Worm (Caenorhabditis elegans) whole organism, mixed stage, embryonic: ENCODE data around the gene nlp-17.

Experiments
- M03D4.4 ChIP-seq: sonication (generic microtip); optimal IDR thresholded peaks from 2 replicates; lab custom pipeline; 2017; ENCODE audit warnings: mild to moderate bottlenecking, missing genetic modification characterization, missing compliant biosample characterization
- bed-3 ChIP-seq: fragments of 200-800 bp; sonication (Bioruptor generic); optimal IDR thresholded peaks from 3 replicates; lab custom pipeline; 2018; ENCODE audit warnings: mild to moderate bottlenecking, missing genetic modification characterization, moderate library complexity, missing compliant biosample characterization
- blmp-1 ChIP-seq: fragments of 150-350 bp; optimal IDR thresholded peaks from 2 replicates; lab custom pipeline; 2014; ENCODE audit warnings: missing biosample characterization, missing genetic modification characterization
- ceh-43 ChIP-seq: fragments of 200-800 bp; sonication (Bioruptor generic); optimal IDR thresholded peaks from 2 replicates; lab custom pipeline; 2018; ENCODE audit warnings: mild to moderate bottlenecking, missing genetic modification characterization, moderate library complexity, missing compliant biosample characterization
- ceh-83 ChIP-seq: fragments of 200-800 bp; sonication (Bioruptor generic); optimal IDR thresholded peaks from 2 replicates; lab custom pipeline; 2018; ENCODE audit warnings: mild to moderate bottlenecking, missing genetic modification characterization, missing compliant biosample characterization
- ces-1 ChIP-seq: fragments of 150-350 bp; optimal IDR thresholded peaks from 2 replicates; lab custom pipeline; 2014; ENCODE audit warnings: missing biosample characterization, missing genetic modification reagents, missing genetic modification characterization
- cnd-1 ChIP-seq: fragments of 200-800 bp; sonication (Bioruptor generic); optimal IDR thresholded peaks from 2 replicates; lab custom pipeline; 2018; ENCODE audit warnings: mild to moderate bottlenecking, missing genetic modification characterization, missing compliant biosample characterization
- drap-1 ChIP-seq: fragments of 200-800 bp; sonication (Bioruptor generic); optimal IDR thresholded peaks from 3 replicates; lab custom pipeline; 2018; ENCODE audit warnings: mild to moderate bottlenecking, missing genetic modification characterization, missing compliant biosample characterization
- elt-1 ChIP-seq: sonication (generic microtip); optimal IDR thresholded peaks from 2 replicates; lab custom pipeline; 2017; ENCODE audit warnings: missing genetic modification characterization, mild to moderate bottlenecking, missing compliant biosample characterization, antibody characterized with exemption, moderate library complexity, borderline replicate concordance; ENCODE audit not compliant: insufficient read depth
- elt-3 ChIP-seq: fragments of 150-350 bp; optimal IDR thresholded peaks from 2 replicates; lab custom pipeline; 2014; ENCODE audit warnings: missing biosample characterization, missing genetic modification characterization
- flh-1 ChIP-seq: fragments of 200-800 bp; sonication (Bioruptor generic); optimal IDR thresholded peaks from 2 replicates; lab custom pipeline; 2018; ENCODE audit warnings: mild to moderate bottlenecking, missing genetic modification characterization, moderate library complexity, missing compliant biosample characterization
- ham-2 ChIP-seq: fragments of 200-800 bp; sonication (Bioruptor generic); optimal IDR thresholded peaks from 2 replicates; lab custom pipeline; 2018; ENCODE audit warnings: mild to moderate bottlenecking, missing genetic modification characterization, missing compliant biosample characterization
- hlh-1 ChIP-seq: fragments of 150-350 bp; optimal IDR thresholded peaks from 2 replicates; lab custom pipeline; 2014; ENCODE audit warnings: missing biosample characterization, missing genetic modification reagents, missing genetic modification characterization
- lin-13 ChIP-seq: fragments of 150-350 bp; optimal IDR thresholded peaks from 2 replicates; lab custom pipeline; 2014; ENCODE audit warnings: missing biosample characterization, missing genetic modification characterization
- lin-32 ChIP-seq: fragments of 200-800 bp; sonication (Bioruptor generic); optimal IDR thresholded peaks from 2 replicates; lab custom pipeline; 2018; ENCODE audit warnings: mild to moderate bottlenecking, missing genetic modification characterization, missing compliant biosample characterization
- lsy-2 ChIP-seq: fragments of 150-350 bp; optimal IDR thresholded peaks from 2 replicates; lab custom pipeline; 2014; ENCODE audit warnings: missing biosample characterization, missing genetic modification characterization
- mab-5 ChIP-seq: fragments of 150-350 bp; optimal IDR thresholded peaks from 2 replicates; lab custom pipeline; 2014; ENCODE audit warnings: missing biosample characterization, missing genetic modification characterization
- mep-1 ChIP-seq: fragments of 150-350 bp; optimal IDR thresholded peaks from 2 replicates; lab custom pipeline; 2017; ENCODE audit warnings: missing biosample characterization, missing genetic modification reagents, missing genetic modification characterization, inconsistent platforms
- mls-2 ChIP-seq: sonication (generic microtip); optimal IDR thresholded peaks from 2 replicates; lab custom pipeline; 2016; ENCODE audit warnings: mild to moderate bottlenecking, missing genetic modification characterization, moderate library complexity, missing compliant biosample characterization
- nhr-12 ChIP-seq: fragments of 150-350 bp; optimal IDR thresholded peaks from 2 replicates; lab custom pipeline; 2014; ENCODE audit warnings: missing biosample characterization, missing genetic modification characterization
- nhr-2 ChIP-seq: fragments of 150-350 bp; optimal IDR thresholded peaks from 2 replicates; lab custom pipeline; 2014; ENCODE audit warnings: missing biosample characterization, missing genetic modification characterization
- nhr-237 ChIP-seq: fragments of 150-350 bp; optimal IDR thresholded peaks from 2 replicates; lab custom pipeline; 2014; ENCODE audit warnings: missing biosample characterization, missing genetic modification characterization
- nhr-28 ChIP-seq: fragments of 150-350 bp; optimal IDR thresholded peaks from 2 replicates; lab custom pipeline; 2014; ENCODE audit warnings: missing biosample characterization, missing genetic modification characterization
- nhr-76 ChIP-seq: sonication (generic microtip); optimal IDR thresholded peaks from 2 replicates; lab custom pipeline; 2017; ENCODE audit warnings: missing biosample characterization, missing genetic modification characterization
- pha-4 ChIP-seq: fragments of 150-350 bp; optimal IDR thresholded peaks from 2 replicates; lab custom pipeline; 2018; ENCODE audit warnings: missing biosample characterization, missing genetic modification reagents, missing genetic modification characterization
- sem-2 ChIP-seq: fragments of 200-800 bp; sonication (Bioruptor generic); optimal IDR thresholded peaks from 2 replicates; lab custom pipeline; 2018; ENCODE audit warnings: mild to moderate bottlenecking, missing genetic modification characterization, missing compliant biosample characterization
- snpc-4 ChIP-seq: fragments of 150-350 bp; optimal IDR thresholded peaks from 2 replicates; lab custom pipeline; 2014; ENCODE audit warnings: missing biosample characterization, missing genetic modification characterization
- sptf-1 ChIP-seq: sonication (generic microtip); optimal IDR thresholded peaks from 2 replicates; lab custom pipeline; 2017; ENCODE audit warnings: mild to moderate bottlenecking, missing genetic modification characterization, moderate library complexity, missing compliant biosample characterization
- unc-39 ChIP-seq: fragments of 150-350 bp; optimal IDR thresholded peaks from 2 replicates; lab custom pipeline; 2014; ENCODE audit warnings: missing biosample characterization, missing genetic modification characterization
- unc-62 ChIP-seq: fragments of 150-350 bp; optimal IDR thresholded peaks from 2 replicates; lab custom pipeline; 2014; ENCODE audit warnings: missing biosample characterization, missing genetic modification reagents, missing genetic modification characterization
- zip-8 ChIP-seq: fragments of 150-350 bp; optimal IDR thresholded peaks from 2 replicates; lab custom pipeline; 2014; ENCODE audit warnings: missing biosample characterization, missing genetic modification characterization

The nlp-17 gene

DNA sequence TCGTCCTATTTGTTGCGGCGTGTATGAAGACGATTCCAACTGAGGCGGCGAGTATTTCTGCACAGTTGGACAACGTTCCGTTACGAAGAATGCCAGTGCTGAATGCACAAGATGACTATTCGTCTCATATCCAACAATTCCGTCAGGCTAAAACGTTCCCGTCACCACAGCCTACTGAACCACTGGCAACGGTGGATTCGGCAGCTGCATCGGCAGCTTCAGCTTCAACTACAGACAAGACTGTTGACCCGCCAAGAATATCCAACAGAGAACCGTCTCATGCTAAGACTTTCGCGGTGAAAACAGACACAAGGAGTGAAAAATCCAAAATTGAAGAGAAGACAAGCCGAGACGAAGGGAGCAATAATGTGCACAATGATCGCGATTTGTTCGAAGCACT is 22.0 kb downstream of the nlp-17 start:
- TF ChIP-seq blmp-1: no peak
- no peak for TF ChIP-seq elt-3 (tag; lab: Kevin White, UChicago)
- TF ChIP-seq bed-3 (GFP tag; lab: Kevin White, UChicago): no peak
- no peak for TF ChIP-seq M03D4.4 (tag; lab: Kevin White, UChicago)
- TF ChIP-seq mls-2 (tag; lab: Kevin White, UChicago): no peak
- no peak for TF ChIP-seq nhr-237
- no peak for TF ChIP-seq flh-1 (GFP tag; lab: Kevin White, UChicago)

- no peak for TF ChIP-seq nhr-28 (tag; lab: Kevin White, UChicago)
- TF ChIP-seq ham-2 (GFP tag; lab: Kevin White, UChicago): no peak
- no peak for TF ChIP-seq mab-5
- no peak for TF ChIP-seq elt-1
- no peak for TF ChIP-seq ceh-83 (GFP tag; lab: Kevin White, UChicago)
Observed at ce11 chrIV:13482469-13482868, 23.1 kb downstream of the nlp-17 start, which contains the start of gene Y38H8A.1. TSS of gene Y38H8A.1 (plus strand) at chrIV:13482769.

- TF ChIP-seq pha-4 (no peak), mab-5 (no peak), elt-1 (no peak), bed-3 (GFP tag; lab: Kevin White, UChicago) (no peak)
Observed at ce11 chrIV:13474132-13474531, 31.4 kb downstream of the nlp-17 start, which contains the start of gene Y38H8A.2. TSS of gene Y38H8A.2 (plus strand) at chrIV:13474432.

ce11 chrIV:13472011-13472410 is 33.6 kb downstream of the nlp-17 start, which contains the start of the genes ttbk-8.1 and Y38H8A.4:
TSS of gene ttbk-8.1 (plus strand) at chrIV:13472311.
TSS of gene Y38H8A.4 (minus strand) at chrIV:13472376.
- TF ChIP-seq nhr-28 (tag; lab: Kevin White, UChicago) (no peak), lsy-2 (tag; lab: Kevin White, UChicago) (no peak)

DNA sequence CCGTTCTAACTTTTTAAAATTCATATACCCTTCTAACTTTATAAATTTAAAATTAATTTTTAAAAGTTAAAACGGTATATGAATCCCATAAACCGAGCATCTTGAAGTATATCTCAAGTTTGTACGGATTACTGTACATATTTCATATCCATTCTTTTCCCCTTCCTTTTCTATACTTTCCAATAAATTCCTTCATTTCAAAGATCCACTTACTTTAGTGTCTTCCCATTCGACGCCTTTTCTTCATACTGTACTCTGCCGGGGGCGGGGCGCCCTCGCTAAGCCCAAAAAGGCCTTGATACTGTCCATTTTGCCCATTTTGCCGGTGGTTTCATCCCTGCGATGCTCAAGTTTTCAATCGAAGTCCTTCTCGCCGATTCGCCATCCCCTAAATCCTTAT is 39.8 kb downstream of the nlp-17 start, which contains the start of gene fezf-1:
TSS of gene fezf-1 (plus strand) at position 301 of the 400 bp plus-strand sequence.
- TF ChIP-seq bed-3 (GFP tag; lab: Kevin White, UChicago) (no peak), blmp-1 (no peak), ces-1 (GFP tag; lab: Kevin White, UChicago) (no peak), flh-1 (GFP tag; lab: Kevin White, UChicago) (no peak), sptf-1 (tag; lab: Kevin White, UChicago) (no peak), elt-3 (tag; lab: Kevin White, UChicago) (no peak), ham-2 (GFP tag; lab: Kevin White, UChicago) (no peak), unc-39 (tag; lab: Kevin White, UChicago) (no peak), nhr-2 (tag; lab: Kevin White, UChicago) (no peak), lin-32 (GFP tag; lab: Kevin White, UChicago) (no peak), mls-2 (tag; lab: Kevin White, UChicago) (no peak), drap-1 (GFP tag; lab: Kevin White, UChicago) (no peak), snpc-4 (tag; lab: Kevin White, UChicago) (no peak), unc-62 (no peak), M03D4.4 (tag; lab: Kevin White, UChicago) (no peak), sem-2 (GFP tag; lab: Kevin White, UChicago) (no peak)

DNA sequence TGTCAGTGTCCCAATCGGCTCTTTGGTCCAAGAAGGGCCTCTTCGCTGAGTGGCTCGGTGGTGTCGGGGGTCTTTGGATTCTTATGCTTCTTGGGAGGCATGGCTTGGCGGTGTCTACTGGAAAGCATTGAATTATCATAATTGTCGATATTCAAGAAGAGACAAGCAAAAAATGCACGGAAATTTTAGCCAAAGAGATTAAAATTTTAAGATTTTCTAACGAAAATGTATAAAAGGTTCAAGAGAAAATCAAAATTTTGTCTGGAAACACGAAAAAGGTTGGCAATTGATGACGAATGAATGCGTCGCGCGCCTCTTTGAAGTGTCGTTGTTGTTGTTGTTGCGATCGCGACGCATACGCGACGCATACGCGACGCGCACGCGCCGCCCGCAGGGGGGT is 44.7 kb downstream of the nlp-17 start, which contains the start of gene Y38H8A.12:
TSS of gene Y38H8A.12 (minus strand) at position 101 of the 400 bp plus-strand sequence.
- TF ChIP-seq unc-62 (no peak), elt-1 (no peak), unc-39 (tag; lab: Kevin White, UChicago) (no peak), ceh-83 (GFP tag; lab: Kevin White, UChicago) (no peak), lin-13 (tag; lab: Kevin White, UChicago) (no peak), blmp-1 (no peak), snpc-4 (tag; lab: Kevin White, UChicago) (no peak)
- TF ChIP-seq, all 35 proteins: peak for 0

- TF ChIP-seq sptf-1 (tag; lab: Kevin White, UChicago): no peak
- TF ChIP-seq mep-1 (tag; lab: Kevin White, UChicago): no peak
- TF ChIP-seq nhr-12 (tag; lab: Kevin White, UChicago): no peak
- TF ChIP-seq cnd-1 (tag; lab: Kevin White, UChicago): no peak
- no peak for TF ChIP-seq pha-4
- TF ChIP-seq blmp-1: no peak
- no peak for TF ChIP-seq drap-1 (GFP tag; lab: Kevin White, UChicago)
- TF ChIP-seq ceh-43 (GFP tag; lab: Kevin White, UChicago): no peak
- TF ChIP-seq zip-8 (tag; lab: Kevin White, UChicago): no peak
- no peak for TF ChIP-seq nhr-76 (tag; lab: Kevin White, UChicago)
- no peak for TF ChIP-seq ces-1 (GFP tag; lab: Kevin White, UChicago)
- TF ChIP-seq mls-2 (tag; lab: Kevin White, UChicago): no peak
- TF ChIP-seq hlh-1: no peak
- no peak for TF ChIP-seq nhr-2 (tag; lab: Kevin White, UChicago)
- TF ChIP-seq lin-32 (GFP tag; lab: Kevin White, UChicago): no peak
- no peak for TF ChIP-seq flh-1 (GFP tag; lab: Kevin White, UChicago)
- no peak for TF ChIP-seq nhr-28 (tag; lab: Kevin White, UChicago)
Observed at ce11 chrIV:13458237-13458636, 47.3 kb downstream of the nlp-17 start.
